Worm (Caenorhabditis elegans): ENCODE measurements around the gene lgc-23.

ce11 chrX:12114024-12114423 is 49.0 kb downstream of the lgc-23 start, which contains the start of gene lgc-15:
- TF ChIP-seq snpc-4 (tag; optimal IDR thresholded peaks at IDR 0.05): no peak
- TF ChIP-seq lin-13 (GFP tag; optimal IDR thresholded peaks at IDR 0.05): no peak
- no peak for TF ChIP-seq aha-1 (tag)
- TF ChIP-seq dpl-1 (GFP tag; optimal IDR thresholded peaks at IDR 0.05): no peak
- TF ChIP-seq lsy-2 (tag; optimal IDR thresholded peaks at IDR 0.05): no peak
- no peak for TF ChIP-seq ceh-62 (tag; optimal IDR thresholded peaks at IDR 0.05)
- TF ChIP-seq mdl-1 (tag; optimal IDR thresholded peaks at IDR 0.05): no peak
- TF ChIP-seq ztf-7 (tag; optimal IDR thresholded peaks at IDR 0.05): no peak
- TF ChIP-seq ceh-28 (tag; optimal IDR thresholded peaks at IDR 0.05): no peak
- TF ChIP-seq hlh-30 (tag; optimal IDR thresholded peaks at IDR 0.05; ENCODE audit: insufficient read depth): no peak
- TF ChIP-seq nhr-77 (tag; optimal IDR thresholded peaks at IDR 0.05): no peak
- no peak for TF ChIP-seq nhr-111 (GFP tag; optimal IDR thresholded peaks at IDR 0.05)

Measured in whole organism, L4 larva.